Fruit fly (Drosophila melanogaster): ENCODE measurements around the gene ppk20.

ppk20 gene

dm6 chr3R:29668777-29669176 lies at the start of gene ppk20, which contains the start of gene ppk30:
Gene ppk20, minus strand, starts transcription at chr3R:29668877.
Gene ppk30, plus strand, starts transcription at chr3R:29669149.
- TF ChIP-seq Pif1A (GFP tag; optimal IDR thresholded peaks at IDR 0.05) (no peak), CG10348 (GFP tag; IDR thresholded peaks at IDR 0.05) (no peak), CG13204 (GFP tag; optimal IDR thresholded peaks at IDR 0.05) (no peak), CG15710 (tag; optimal IDR thresholded peaks at IDR 0.05) (no peak), EcR (GFP tag; optimal IDR thresholded peaks at IDR 0.05) (no peak), D1 (tag; optimal IDR thresholded peaks at IDR 0.05) (no peak), fd96Ca (GFP tag; IDR thresholded peaks at IDR 0.05) (no peak), CG14655 (GFP tag; optimal IDR thresholded peaks at IDR 0.05) (no peak), CG32121 (GFP tag; IDR thresholded peaks at IDR 0.05) (no peak), CG9948 (tag; optimal IDR thresholded peaks at IDR 0.05) (no peak), CG34367 (tag; optimal IDR thresholded peaks at IDR 0.05) (no peak), Ets98B (GFP tag; IDR thresholded peaks at IDR 0.05) (no peak), Pif1B (GFP tag; optimal IDR thresholded peaks at IDR 0.05) (no peak), CG8301 (tag; optimal IDR thresholded peaks at IDR 0.05) (no peak), CG17806 (tag; optimal IDR thresholded peaks at IDR 0.05) (no peak)

- TF ChIP-seq CG8159 (tag; optimal IDR thresholded peaks at IDR 0.05) (no peak), CG9948 (tag; optimal IDR thresholded peaks at IDR 0.05) (no peak), CG8301 (tag; optimal IDR thresholded peaks at IDR 0.05) (no peak), CG13204 (GFP tag; optimal IDR thresholded peaks at IDR 0.05) (no peak), CG14655 (GFP tag; optimal IDR thresholded peaks at IDR 0.05) (no peak), CG17806 (tag; optimal IDR thresholded peaks at IDR 0.05) (no peak), CG15710 (tag; optimal IDR thresholded peaks at IDR 0.05) (no peak), CG12605 (GFP tag; IDR thresholded peaks at IDR 0.05) (no peak), Pif1A (GFP tag; optimal IDR thresholded peaks at IDR 0.05) (no peak)
Observed at dm6 chr3R:29718363-29718762, 49.7 kb upstream of the ppk20 start, which contains the start of gene CG15506. Gene CG15506, plus strand, starts transcription at chr3R:29718663.

dm6 chr3R:29717519-29717918 lies 48.8 kb upstream of the ppk20 start:
- TF ChIP-seq CG10348 (GFP tag; IDR thresholded peaks at IDR 0.05): 0 out of 2 replicates have a peak, but pooled peaks have one; percentile 15
- peak; percentile 13 for TF ChIP-seq CG17806 (tag; optimal IDR thresholded peaks at IDR 0.05)
- TF ChIP-seq EcR (GFP tag; optimal IDR thresholded peaks at IDR 0.05): no peak
- TF ChIP-seq CG15710 (tag; optimal IDR thresholded peaks at IDR 0.05): peak; percentile 7
- TF ChIP-seq gl (tag; optimal IDR thresholded peaks at IDR 0.05): no peak
- peak; percentile 43 for TF ChIP-seq CG8301 (tag; optimal IDR thresholded peaks at IDR 0.05)
- peak; percentile 18 for TF ChIP-seq CG8159 (tag; optimal IDR thresholded peaks at IDR 0.05)
- TF ChIP-seq CG4496 (GFP tag; IDR thresholded peaks at IDR 0.05): peak; percentile 76
- TF ChIP-seq CG32121 (GFP tag; IDR thresholded peaks at IDR 0.05): peak; percentile 45; the same call in 1 of the 2 replicates
- peak; percentile 8 for TF ChIP-seq Pif1A (GFP tag; optimal IDR thresholded peaks at IDR 0.05)
- no peak for TF ChIP-seq fd96Ca (GFP tag; IDR thresholded peaks at IDR 0.05)
- TF ChIP-seq Ets98B (GFP tag; IDR thresholded peaks at IDR 0.05): peak; percentile 54
- TF ChIP-seq Pif1B (GFP tag; optimal IDR thresholded peaks at IDR 0.05): no peak
- peak; percentile 25 for TF ChIP-seq CG14655 (GFP tag; optimal IDR thresholded peaks at IDR 0.05)
- peak; percentile 44; the same call in 1 of the 2 replicates for TF ChIP-seq CG12605 (GFP tag; IDR thresholded peaks at IDR 0.05)

DNA sequence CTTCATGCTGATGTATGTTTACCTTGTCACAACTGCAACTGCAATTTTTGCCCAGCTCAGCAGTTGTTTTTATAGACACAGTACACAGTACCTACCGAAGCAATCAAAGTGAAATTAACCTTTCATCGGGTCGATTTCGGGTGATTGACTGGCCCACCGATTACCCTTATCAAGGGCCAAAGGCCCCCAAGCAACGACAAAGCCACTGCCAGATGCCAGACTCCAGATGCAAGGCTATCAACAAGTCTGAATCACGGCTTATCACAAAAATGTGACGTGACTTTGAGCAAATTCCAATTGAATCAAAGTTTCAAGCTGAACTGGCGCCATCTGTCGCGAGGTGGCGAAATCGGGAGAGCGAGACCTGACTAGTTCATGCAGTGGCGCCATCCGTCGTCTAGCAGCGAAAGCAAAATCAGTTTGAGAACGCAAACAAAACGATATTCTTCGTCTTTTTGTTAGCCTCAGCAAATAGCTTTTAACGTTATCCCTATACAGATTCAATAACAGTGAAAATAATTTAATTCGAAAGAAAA lies 48.2 kb upstream of the ppk20 start, which contains the start of gene Obp99b:
Gene Obp99b, minus strand, starts transcription at position 115 of the 536 bp plus-strand sequence.
- TF ChIP-seq CG32121 (GFP tag; IDR thresholded peaks at IDR 0.05) (peak; percentile 63; the same call in 1 of the 2 replicates), Ets98B (GFP tag; IDR thresholded peaks at IDR 0.05) (peak; percentile 69; the same call in 1 of the 2 replicates), CG9948 (tag; optimal IDR thresholded peaks at IDR 0.05) (peak; percentile 29), rn (GFP tag; IDR thresholded peaks at IDR 0.05) (0 out of 2 replicates have a peak, but pooled peaks have one; percentile 11), CG4496 (GFP tag; IDR thresholded peaks at IDR 0.05) (peak; percentile 84), CG34367 (tag; optimal IDR thresholded peaks at IDR 0.05) (peak; percentile 71), CG10348 (GFP tag; IDR thresholded peaks at IDR 0.05) (no peak), Snoo (tag; optimal IDR thresholded peaks at IDR 0.05) (peak; percentile 63), CG13204 (GFP tag; optimal IDR thresholded peaks at IDR 0.05) (peak; percentile 58), EcR (GFP tag; optimal IDR thresholded peaks at IDR 0.05) (peak; percentile 52), D1 (tag; optimal IDR thresholded peaks at IDR 0.05) (no peak), Pif1A (GFP tag; optimal IDR thresholded peaks at IDR 0.05) (peak; percentile 69), fd96Ca (GFP tag; IDR thresholded peaks at IDR 0.05) (peak; percentile 75; the same call in 2 of the 3 replicates), CG8301 (tag; optimal IDR thresholded peaks at IDR 0.05) (peak; percentile 64), CG12605 (GFP tag; IDR thresholded peaks at IDR 0.05) (peak; percentile 53; the same call in 1 of the 2 replicates), CG8159 (tag; optimal IDR thresholded peaks at IDR 0.05) (peak; percentile 48), CG14655 (GFP tag; optimal IDR thresholded peaks at IDR 0.05) (peak; percentile 78), Pif1B (GFP tag; optimal IDR thresholded peaks at IDR 0.05) (peak; percentile 24), CG15710 (tag; optimal IDR thresholded peaks at IDR 0.05) (peak; percentile 36), gl (tag; optimal IDR thresholded peaks at IDR 0.05) (peak; percentile 74), CG17806 (tag; optimal IDR thresholded peaks at IDR 0.05) (peak; percentile 42)

DNA sequence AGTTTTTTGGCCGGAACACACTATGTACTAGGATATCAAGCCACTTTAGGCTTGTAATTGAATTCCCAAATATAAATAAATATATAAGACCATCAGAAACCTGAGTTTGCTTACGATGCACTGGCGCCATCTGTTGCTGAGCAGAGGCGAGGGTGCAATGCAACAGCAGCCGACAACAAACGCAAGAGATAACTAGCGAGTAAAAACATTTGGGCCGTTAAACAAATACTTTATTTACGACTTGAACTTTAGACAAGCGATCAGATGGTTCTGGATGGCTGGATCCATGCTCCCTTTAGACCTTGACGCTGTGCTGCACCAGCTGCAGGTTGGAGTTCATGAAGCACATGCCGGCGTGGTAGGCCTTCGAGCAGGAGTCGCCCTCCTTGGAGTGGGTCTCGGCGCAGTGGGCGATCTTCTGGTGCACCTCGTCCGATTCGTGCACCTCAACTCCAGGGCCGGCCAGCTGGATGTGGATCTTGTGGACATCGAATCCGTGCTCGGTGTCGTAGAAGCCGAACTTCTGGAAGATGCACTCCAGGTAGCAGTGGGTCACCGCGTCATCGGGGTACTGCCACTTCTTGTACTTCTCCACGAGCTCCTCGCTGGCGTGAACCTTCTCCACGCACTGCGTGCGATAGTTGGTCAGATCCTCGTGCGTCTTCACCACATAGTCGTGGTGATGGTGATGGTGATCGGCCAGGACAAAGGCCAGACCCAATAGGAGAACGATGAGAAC lies 47.5 kb upstream of the ppk20 start:
- TF ChIP-seq CG14655 (GFP tag; optimal IDR thresholded peaks at IDR 0.05) (no peak), Pif1B (GFP tag; optimal IDR thresholded peaks at IDR 0.05) (no peak)
